Worm (Caenorhabditis elegans): ENCODE measurements around the gene tmd-2.

The tmd-2 gene

ce11 chrV:8385879-8386530, 51.5 kb downstream of the tmd-2 start, which contains the start of gene hsp-17:
Gene hsp-17 (minus strand): TSS chrV:8385929.
- TF ChIP-seq T22C8.4 (GFP tag; IDR thresholded peaks at IDR 0.05) = no peak
- no peak for TF ChIP-seq ztf-29 (GFP tag; IDR thresholded peaks at IDR 0.05)
- no peak for TF ChIP-seq cog-1 (tag; optimal IDR thresholded peaks at IDR 0.05)
- no peak for TF ChIP-seq tab-1 (GFP tag; IDR thresholded peaks at IDR 0.05)
- TF ChIP-seq ref-1 (GFP tag; conservative IDR thresholded peaks at IDR 0.05) = no peak
- no peak for TF ChIP-seq flt-1 (GFP tag; IDR thresholded peaks at IDR 0.05)
- no peak for TF ChIP-seq med-1 (GFP tag; optimal IDR thresholded peaks at IDR 0.05; ENCODE audit: insufficient read depth)
- TF ChIP-seq ztf-23 (GFP tag; IDR thresholded peaks at IDR 0.05) = no peak
- no peak for TF ChIP-seq klf-2 (GFP tag; conservative IDR thresholded peaks at IDR 0.05)

- TF ChIP-seq klf-2 (GFP tag; conservative IDR thresholded peaks at IDR 0.05) (no peak), ztf-29 (GFP tag; IDR thresholded peaks at IDR 0.05) (no peak), med-1 (GFP tag; optimal IDR thresholded peaks at IDR 0.05; ENCODE audit: insufficient read depth) (no peak), T22C8.4 (GFP tag; IDR thresholded peaks at IDR 0.05) (no peak), flt-1 (GFP tag; IDR thresholded peaks at IDR 0.05) (no peak), ref-1 (GFP tag; conservative IDR thresholded peaks at IDR 0.05) (no peak), ztf-23 (GFP tag; IDR thresholded peaks at IDR 0.05) (no peak), tab-1 (GFP tag; IDR thresholded peaks at IDR 0.05) (no peak), cog-1 (tag; optimal IDR thresholded peaks at IDR 0.05) (no peak)
Observed at ce11 chrV:8387056-8387455, 52.6 kb downstream of the tmd-2 start, which contains the start of gene gcy-7. Gene gcy-7 (plus strand): TSS chrV:8387356.

- TF ChIP-seq ref-1 (GFP tag; conservative IDR thresholded peaks at IDR 0.05) (no peak), cog-1 (tag; optimal IDR thresholded peaks at IDR 0.05) (no peak), med-1 (GFP tag; optimal IDR thresholded peaks at IDR 0.05; ENCODE audit: insufficient read depth) (no peak), ztf-23 (GFP tag; IDR thresholded peaks at IDR 0.05) (no peak), klf-2 (GFP tag; conservative IDR thresholded peaks at IDR 0.05) (no peak), tab-1 (GFP tag; IDR thresholded peaks at IDR 0.05) (no peak), ztf-29 (GFP tag; IDR thresholded peaks at IDR 0.05) (no peak), T22C8.4 (GFP tag; IDR thresholded peaks at IDR 0.05) (no peak), flt-1 (GFP tag; IDR thresholded peaks at IDR 0.05) (no peak)
Observed at ce11 chrV:8389307-8389706, 54.8 kb downstream of the tmd-2 start.
